Worm (Caenorhabditis elegans): ENCODE results near the gene M05D6.9.

DNA sequence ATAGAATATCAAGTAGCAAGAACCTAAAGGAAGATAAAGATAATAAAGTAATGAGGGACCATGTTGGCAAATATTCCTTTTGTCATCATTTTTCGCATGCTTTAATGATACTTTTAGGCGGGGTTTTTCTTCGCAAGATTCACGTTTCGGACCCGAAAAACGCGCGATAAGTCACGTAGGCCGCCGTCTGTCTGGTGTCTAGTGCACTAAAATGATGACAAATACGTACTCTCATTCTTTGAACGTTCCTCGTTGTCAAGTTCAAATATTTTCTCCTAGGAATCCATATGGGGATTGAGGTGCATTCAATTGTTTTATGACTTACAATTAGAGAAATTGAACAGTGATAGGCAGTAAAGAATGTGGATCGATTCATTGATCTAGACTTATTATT is 10.3 kb upstream of the M05D6.9 start, which contains the start of gene taap-1:
- TF ChIP-seq elt-3 (tag; optimal IDR thresholded peaks at IDR 0.05): no peak
- no peak for TF ChIP-seq tbx-2 (tag; optimal IDR thresholded peaks at IDR 0.05)
- TF ChIP-seq elt-2 (tag; optimal IDR thresholded peaks at IDR 0.05): no peak
- TF ChIP-seq nhr-28 (tag; optimal IDR thresholded peaks at IDR 0.05): no peak
- no peak for TF ChIP-seq pha-4 (tag; optimal IDR thresholded peaks at IDR 0.05)
- no peak for TF ChIP-seq aly-2 (tag; optimal IDR thresholded peaks at IDR 0.05)
- TF ChIP-seq jun-1 (tag; optimal IDR thresholded peaks at IDR 0.05): no peak
- TF ChIP-seq ztf-11 (tag; optimal IDR thresholded peaks at IDR 0.05): no peak
- no peak for TF ChIP-seq nhr-12 (tag; optimal IDR thresholded peaks at IDR 0.05)
- peak; percentile 34 for TF ChIP-seq nhr-43 (tag; optimal IDR thresholded peaks at IDR 0.05; ENCODE audit: poor library complexity, severe bottlenecking)
- TF ChIP-seq zag-1 (tag; optimal IDR thresholded peaks at IDR 0.05): no peak
- no peak for TF ChIP-seq snpc-4 (tag; optimal IDR thresholded peaks at IDR 0.05)
- TF ChIP-seq nhr-76 (tag; optimal IDR thresholded peaks at IDR 0.05): no peak
- no peak for TF ChIP-seq sea-2 (GFP tag; optimal IDR thresholded peaks at IDR 0.05)

All from whole organism, L3 larva.